Worm (Caenorhabditis elegans) whole organism, mixed stage, embryonic: ENCODE results near the gene tra-2.
A peak's percentile ranks its signal among the peaks of the same experiment; 100 is the strongest.
"Not testable (repeated sequence)": the region's sequence is repeated elsewhere in the genome, so short reads cannot be mapped to it uniquely, and the experiment has no call there.

Experiments
- bed-3 ChIP-seq: fragments of 200-800 bp; sonication (Bioruptor generic); optimal IDR thresholded peaks from 3 replicates; lab custom pipeline; 2018; ENCODE audit warnings: mild to moderate bottlenecking, missing genetic modification characterization, moderate library complexity, missing compliant biosample characterization
- blmp-1 ChIP-seq: fragments of 150-350 bp; optimal IDR thresholded peaks from 2 replicates; lab custom pipeline; 2014; ENCODE audit warnings: missing biosample characterization, missing genetic modification characterization
- ceh-43 ChIP-seq: fragments of 200-800 bp; sonication (Bioruptor generic); optimal IDR thresholded peaks from 2 replicates; lab custom pipeline; 2018; ENCODE audit warnings: mild to moderate bottlenecking, missing genetic modification characterization, moderate library complexity, missing compliant biosample characterization
- ces-1 ChIP-seq: fragments of 150-350 bp; optimal IDR thresholded peaks from 2 replicates; lab custom pipeline; 2014; ENCODE audit warnings: missing biosample characterization, missing genetic modification reagents, missing genetic modification characterization
- cnd-1 ChIP-seq: fragments of 200-800 bp; sonication (Bioruptor generic); optimal IDR thresholded peaks from 2 replicates; lab custom pipeline; 2018; ENCODE audit warnings: mild to moderate bottlenecking, missing genetic modification characterization, missing compliant biosample characterization
- flh-1 ChIP-seq: fragments of 200-800 bp; sonication (Bioruptor generic); optimal IDR thresholded peaks from 2 replicates; lab custom pipeline; 2018; ENCODE audit warnings: mild to moderate bottlenecking, missing genetic modification characterization, moderate library complexity, missing compliant biosample characterization
- ham-2 ChIP-seq: fragments of 200-800 bp; sonication (Bioruptor generic); optimal IDR thresholded peaks from 2 replicates; lab custom pipeline; 2018; ENCODE audit warnings: mild to moderate bottlenecking, missing genetic modification characterization, missing compliant biosample characterization
- hlh-1 ChIP-seq: fragments of 150-350 bp; optimal IDR thresholded peaks from 2 replicates; lab custom pipeline; 2014; ENCODE audit warnings: missing biosample characterization, missing genetic modification reagents, missing genetic modification characterization
- lin-13 ChIP-seq: fragments of 150-350 bp; optimal IDR thresholded peaks from 2 replicates; lab custom pipeline; 2014; ENCODE audit warnings: missing biosample characterization, missing genetic modification characterization
- lin-32 ChIP-seq: fragments of 200-800 bp; sonication (Bioruptor generic); optimal IDR thresholded peaks from 2 replicates; lab custom pipeline; 2018; ENCODE audit warnings: mild to moderate bottlenecking, missing genetic modification characterization, missing compliant biosample characterization
- lsy-2 ChIP-seq: fragments of 150-350 bp; optimal IDR thresholded peaks from 2 replicates; lab custom pipeline; 2014; ENCODE audit warnings: missing biosample characterization, missing genetic modification characterization
- mep-1 ChIP-seq: fragments of 150-350 bp; optimal IDR thresholded peaks from 2 replicates; lab custom pipeline; 2017; ENCODE audit warnings: missing biosample characterization, missing genetic modification reagents, missing genetic modification characterization, inconsistent platforms
- nhr-12 ChIP-seq: fragments of 150-350 bp; optimal IDR thresholded peaks from 2 replicates; lab custom pipeline; 2014; ENCODE audit warnings: missing biosample characterization, missing genetic modification characterization
- nhr-237 ChIP-seq: fragments of 150-350 bp; optimal IDR thresholded peaks from 2 replicates; lab custom pipeline; 2014; ENCODE audit warnings: missing biosample characterization, missing genetic modification characterization
- nhr-28 ChIP-seq: fragments of 150-350 bp; optimal IDR thresholded peaks from 2 replicates; lab custom pipeline; 2014; ENCODE audit warnings: missing biosample characterization, missing genetic modification characterization
- pha-4 ChIP-seq: fragments of 150-350 bp; optimal IDR thresholded peaks from 2 replicates; lab custom pipeline; 2018; ENCODE audit warnings: missing biosample characterization, missing genetic modification reagents, missing genetic modification characterization
- snpc-4 ChIP-seq: fragments of 150-350 bp; optimal IDR thresholded peaks from 2 replicates; lab custom pipeline; 2014; ENCODE audit warnings: missing biosample characterization, missing genetic modification characterization
- sptf-1 ChIP-seq: sonication (generic microtip); optimal IDR thresholded peaks from 2 replicates; lab custom pipeline; 2017; ENCODE audit warnings: mild to moderate bottlenecking, missing genetic modification characterization, moderate library complexity, missing compliant biosample characterization
- unc-120 ChIP-seq: sonication (generic microtip); optimal IDR thresholded peaks from 2 replicates; lab custom pipeline; 2017; ENCODE audit warnings: missing genetic modification characterization, missing compliant biosample characterization; ENCODE audit not compliant: poor library complexity, severe bottlenecking
- unc-39 ChIP-seq: fragments of 150-350 bp; optimal IDR thresholded peaks from 2 replicates; lab custom pipeline; 2014; ENCODE audit warnings: missing biosample characterization, missing genetic modification characterization
- zip-8 ChIP-seq: fragments of 150-350 bp; optimal IDR thresholded peaks from 2 replicates; lab custom pipeline; 2014; ENCODE audit warnings: missing biosample characterization, missing genetic modification characterization
- ztf-11 ChIP-seq: fragments of 150-350 bp; optimal IDR thresholded peaks from 2 replicates; lab custom pipeline; 2014; ENCODE audit warnings: missing biosample characterization, missing genetic modification characterization

Gene tra-2

DNA sequence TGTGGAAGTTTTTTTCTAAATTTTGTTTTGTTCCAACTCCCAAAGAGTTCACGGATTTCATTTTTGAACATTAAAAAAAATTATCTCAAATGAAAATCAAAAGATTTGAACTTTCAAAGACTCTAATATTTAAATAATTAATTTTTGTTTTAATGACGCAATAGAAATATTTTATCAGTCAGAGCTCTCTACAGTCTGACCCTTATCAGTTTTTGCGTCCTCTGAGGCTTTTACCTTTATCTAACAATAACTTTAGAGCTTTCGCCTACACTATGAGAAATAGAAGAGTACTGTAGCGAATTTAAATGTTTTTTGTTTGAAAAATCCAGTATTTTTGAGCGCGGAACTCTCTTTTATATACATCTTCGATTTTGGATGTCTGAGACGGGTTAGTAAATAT lies 46.6 kb downstream of the tra-2 start, which contains the start of gene B0252.5:
B0252.5 (minus strand) TSS at position 17 of the 400 bp plus-strand sequence.
- no peak for TF ChIP-seq ces-1 (GFP tag; lab: Kevin White, UChicago)
- no peak for TF ChIP-seq blmp-1 (tag; lab: Kevin White, UChicago)
- no peak for TF ChIP-seq hlh-1 (tag; lab: Kevin White, UChicago)
- TF ChIP-seq pha-4 (tag; lab: Kevin White, UChicago), result no peak
- TF ChIP-seq nhr-28 (tag; lab: Kevin White, UChicago), result no peak
- TF ChIP-seq unc-120 (tag; lab: Kevin White, UChicago), result no peak
- TF ChIP-seq nhr-237 (tag; lab: Kevin White, UChicago), result no peak

DNA sequence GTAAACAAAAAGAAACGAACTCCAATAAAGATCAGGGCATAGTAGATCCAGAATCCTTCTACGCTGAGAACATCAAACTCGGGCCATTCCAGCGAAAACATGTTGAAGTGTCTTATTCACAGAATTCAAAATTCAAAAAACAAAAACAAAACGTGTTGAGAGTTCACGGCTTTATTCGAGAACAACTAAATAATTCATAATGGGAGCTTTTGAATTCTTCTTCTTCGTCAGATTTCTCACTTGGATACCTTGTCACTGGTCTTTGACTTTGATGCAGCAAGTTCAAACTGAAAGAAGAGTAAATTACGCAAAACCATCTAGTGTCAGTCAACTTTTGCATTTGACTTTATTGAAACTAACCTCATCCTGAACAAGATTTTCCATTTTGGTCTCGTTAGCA lies 47.8 kb downstream of the tra-2 start, which contains the start of gene B0252.11:
B0252.11 (minus strand) TSS at position 101 of the 400 bp plus-strand sequence.
- no peak for TF ChIP-seq pha-4 (tag; lab: Kevin White, UChicago)
- TF ChIP-seq hlh-1 (tag; lab: Kevin White, UChicago), result no peak
- no peak for TF ChIP-seq ztf-11 (tag; lab: Kevin White, UChicago)
- no peak for TF ChIP-seq bed-3 (GFP tag; lab: Kevin White, UChicago)
- no peak for TF ChIP-seq ceh-43
- no peak for TF ChIP-seq nhr-28 (tag; lab: Kevin White, UChicago)
- TF ChIP-seq sptf-1 (tag; lab: Kevin White, UChicago), result no peak

DNA sequence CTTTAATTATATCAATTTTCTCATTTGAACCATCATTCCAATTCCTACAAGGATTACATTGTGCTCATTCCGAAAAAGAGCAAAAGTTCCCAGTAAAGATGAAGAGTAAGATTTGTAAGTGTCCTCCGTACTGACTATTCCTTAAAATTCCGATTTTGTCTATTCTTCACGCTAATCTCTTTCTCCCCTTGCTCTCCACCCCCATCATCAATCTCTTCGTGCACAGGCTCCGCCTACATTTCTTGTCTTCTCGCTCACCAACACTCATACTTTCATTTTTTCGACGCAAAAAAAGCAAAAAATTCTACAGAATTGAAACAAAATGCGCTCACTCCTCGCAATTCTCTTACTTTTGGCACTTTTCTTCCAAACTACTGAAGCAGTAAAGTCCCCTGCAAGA lies 49.6 kb downstream of the tra-2 start, which contains the start of gene B0252.8:
B0252.8 (plus strand) TSS at position 292 of the 400 bp plus-strand sequence.
- TF ChIP-seq ces-1 (GFP tag; lab: Kevin White, UChicago) (peak; percentile 13), blmp-1 (tag; lab: Kevin White, UChicago) (no peak), lin-13 (tag; lab: Kevin White, UChicago) (no peak), ham-2 (no peak)

DNA sequence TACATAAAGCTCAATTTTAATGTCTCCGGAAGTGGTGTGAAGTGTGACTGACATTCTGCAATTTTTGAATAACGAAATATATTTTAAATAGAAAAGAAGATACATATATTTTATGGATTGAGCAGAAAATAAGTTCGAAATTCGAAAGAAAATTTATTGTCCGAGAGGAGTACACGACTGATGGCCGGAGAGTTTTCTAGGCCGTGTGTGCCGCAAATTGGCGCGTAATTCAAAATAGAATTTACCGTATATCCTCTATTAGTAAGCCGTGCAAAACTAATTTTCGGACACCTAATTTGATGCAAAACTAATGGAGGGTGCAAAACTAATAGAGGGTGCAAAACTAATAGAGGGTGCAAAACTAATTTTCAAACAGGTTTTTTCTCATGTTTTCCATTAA lies 52.2 kb downstream of the tra-2 start, which contains the start of gene cyn-10:
cyn-10 (minus strand) TSS at position 57 of the 400 bp plus-strand sequence.
- TF ChIP-seq mep-1 (peak; percentile 13), ces-1 (GFP tag; lab: Kevin White, UChicago) (peak; percentile 37), bed-3 (GFP tag; lab: Kevin White, UChicago) (no peak), lin-32 (GFP tag; lab: Kevin White, UChicago) (peak; percentile 30), cnd-1 (peak; percentile 62)

DNA sequence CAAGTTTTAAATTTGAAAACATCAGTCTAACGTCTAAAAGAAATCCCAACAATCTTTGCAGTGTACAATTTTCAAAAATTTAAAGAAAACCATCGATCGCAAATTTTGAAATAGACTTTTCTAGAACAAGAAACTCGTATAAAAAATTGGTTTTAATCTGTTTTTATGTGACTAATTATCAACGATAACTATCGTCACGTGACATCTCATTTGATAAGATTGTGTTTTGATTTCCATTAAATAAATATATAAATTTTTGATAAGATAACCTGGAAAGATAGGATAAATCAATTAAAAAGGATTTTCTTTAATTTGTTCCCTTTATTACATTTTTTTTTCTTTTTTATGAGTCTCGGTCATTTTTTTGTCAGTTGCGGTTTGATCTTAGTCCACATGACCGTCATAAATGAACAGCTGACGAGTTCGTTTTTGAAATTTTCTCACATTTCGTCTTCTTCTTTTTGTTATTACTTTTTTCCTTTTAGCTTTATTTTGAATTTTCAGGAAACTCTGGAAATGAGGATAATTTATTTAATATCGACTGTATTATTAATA lies 55.8 kb downstream of the tra-2 start, which contains the start of gene asm-1:
asm-1 (plus strand) TSS at position 505 of the 555 bp plus-strand sequence.
- TF ChIP-seq ham-2 (no peak), lsy-2 (tag; lab: Kevin White, UChicago) (no peak), cnd-1 (no peak), nhr-28 (tag; lab: Kevin White, UChicago) (no peak), zip-8 (tag; lab: Kevin White, UChicago) (no peak), lin-32 (GFP tag; lab: Kevin White, UChicago) (no peak), flh-1 (GFP tag; lab: Kevin White, UChicago) (no peak)

DNA sequence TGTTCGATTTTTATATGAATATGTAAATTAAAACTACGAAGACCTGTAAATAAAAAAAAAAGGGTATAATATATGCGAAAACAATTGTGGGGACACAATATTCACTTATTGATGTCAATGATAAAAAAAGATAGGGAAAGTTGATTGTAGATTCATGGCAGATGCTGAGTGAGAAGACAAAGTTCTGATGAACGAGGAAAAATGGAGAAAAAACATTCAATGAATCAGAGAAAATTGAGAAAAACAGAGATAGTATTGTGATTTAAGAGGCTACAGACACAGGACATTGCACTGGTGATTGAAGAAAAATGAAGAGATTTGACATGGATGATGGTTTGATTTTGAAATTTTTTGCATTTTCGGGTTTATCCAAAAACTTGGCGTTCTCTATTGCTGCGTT lies 56.8 kb downstream of the tra-2 start:
- TF ChIP-seq nhr-237 (tag; lab: Kevin White, UChicago) (no peak), snpc-4 (no peak), unc-39 (tag; lab: Kevin White, UChicago) (no peak)

DNA sequence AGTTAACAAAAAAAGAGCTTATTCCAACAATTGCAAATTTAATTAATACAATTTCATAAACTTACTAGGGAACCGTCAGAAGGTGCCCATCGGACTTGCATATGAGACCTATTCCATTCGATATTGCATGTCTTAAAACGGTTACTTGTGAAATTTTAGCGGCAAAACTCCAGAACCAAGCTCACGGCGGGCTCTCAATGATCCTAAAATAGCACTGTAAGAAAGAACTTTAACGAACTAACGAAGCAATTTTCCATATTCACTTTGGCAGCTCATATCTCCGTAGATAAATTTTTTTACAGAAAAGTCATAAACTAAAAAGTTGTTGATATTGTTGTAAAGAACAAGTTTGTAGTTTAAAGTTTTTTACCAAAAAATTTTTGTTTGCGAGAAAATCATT lies 57.8 kb downstream of the tra-2 start, which contains the start of gene B0252.3:
B0252.3 (minus strand) TSS at position 101 of the 400 bp plus-strand sequence.
- TF ChIP-seq nhr-12 (tag; lab: Kevin White, UChicago); pha-4 (tag; lab: Kevin White, UChicago); flh-1 (GFP tag; lab: Kevin White, UChicago): not testable (repeated sequence)
